Fruit fly (Drosophila melanogaster) whole organism, adult: Measurements from ENCODE around the gene CG12948.
A peak's percentile ranks its signal among the peaks of the same experiment; 100 is the strongest.

Source experiments
- CG11617 ChIP-seq: fragments of 200-800 bp; sonication (Bioruptor generic); optimal IDR thresholded peaks from 2 replicates; lab custom pipeline; 2017; ENCODE audit warnings: mild to moderate bottlenecking, missing biosample characterization, missing genetic modification reagents, missing genetic modification characterization
- CG12768 ChIP-seq: fragments of 200-800 bp; sonication (Bioruptor generic); optimal IDR thresholded peaks from 2 replicates; lab custom pipeline; 2017; ENCODE audit warnings: missing biosample characterization, missing genetic modification characterization, mild to moderate bottlenecking, moderate library complexity, missing genetic modification reagents
- CG14711 ChIP-seq: fragments of 200-800 bp; sonication (Bioruptor generic); optimal IDR thresholded peaks from 2 replicates; lab custom pipeline; 2018; ENCODE audit warnings: missing biosample characterization, mild to moderate bottlenecking, missing genetic modification characterization, moderate library complexity
- CG1620 ChIP-seq: fragments of 200-800 bp; sonication (Bioruptor generic); optimal IDR thresholded peaks from 2 replicates; lab custom pipeline; 2016; ENCODE audit warnings: missing biosample characterization, missing genetic modification characterization
- CG33017 ChIP-seq: fragments of 200-800 bp; sonication (Bioruptor generic); optimal IDR thresholded peaks from 2 replicates; lab custom pipeline; 2018; ENCODE audit warnings: missing biosample characterization, mild to moderate bottlenecking, missing genetic modification characterization, moderate library complexity
- CG5204 ChIP-seq: fragments of 200-800 bp; sonication (Bioruptor generic); optimal IDR thresholded peaks from 2 replicates; lab custom pipeline; 2016; ENCODE audit warnings: missing biosample characterization, missing genetic modification characterization
- CG7045 ChIP-seq: fragments of 200-800 bp; sonication (Bioruptor generic); optimal IDR thresholded peaks from 2 replicates; lab custom pipeline; 2017; ENCODE audit warnings: missing biosample characterization, mild to moderate bottlenecking, missing genetic modification characterization
- CG7101 ChIP-seq: fragments of 200-800 bp; sonication (Bioruptor generic); optimal IDR thresholded peaks from 2 replicates; lab custom pipeline; 2018; ENCODE audit warnings: missing biosample characterization, mild to moderate bottlenecking, missing genetic modification characterization, moderate library complexity
- Clk ChIP-seq: fragments of 200-800 bp; sonication (Bioruptor generic); optimal IDR thresholded peaks from 2 replicates; lab custom pipeline; 2017; ENCODE audit warnings: missing biosample characterization, missing genetic modification characterization
- Crg-1 ChIP-seq: fragments of 200-800 bp; sonication (Bioruptor generic); optimal IDR thresholded peaks from 2 replicates; lab custom pipeline; 2016; ENCODE audit warnings: missing biosample characterization, missing genetic modification characterization
- Hr96 ChIP-seq: fragments of 200-800 bp; sonication (Bioruptor generic); optimal IDR thresholded peaks from 2 replicates; lab custom pipeline; 2016; ENCODE audit warnings: missing biosample characterization, missing genetic modification characterization
- Mnt ChIP-seq: fragments of 200-800 bp; sonication (Bioruptor generic); optimal IDR thresholded peaks from 2 replicates; lab custom pipeline; 2016; ENCODE audit warnings: missing biosample characterization, mild to moderate bottlenecking, missing genetic modification characterization
- bab1 ChIP-seq: fragments of 200-800 bp; sonication (Bioruptor generic); optimal IDR thresholded peaks from 3 replicates; lab custom pipeline; 2019; ENCODE audit warnings: missing biosample characterization, mild to moderate bottlenecking, missing genetic modification characterization, moderate library complexity
- cic ChIP-seq: fragments of 200-800 bp; sonication (Bioruptor generic); optimal IDR thresholded peaks from 2 replicates; lab custom pipeline; 2017; ENCODE audit warnings: missing biosample characterization, mild to moderate bottlenecking, missing genetic modification characterization, moderate library complexity
- cnc ChIP-seq, 2 experiments: fragments of >200 bp; optimal IDR thresholded peaks; 2 replicates each; lab custom pipeline; 2017
- kay ChIP-seq: fragments of 200-800 bp; sonication (Bioruptor generic); peaks from one replicate; lab custom pipeline; 2016; ENCODE audit warnings: missing biosample characterization, missing genetic modification characterization, borderline replicate concordance
- ovo ChIP-seq: fragments of 200-800 bp; sonication (Bioruptor generic); optimal IDR thresholded peaks from 2 replicates; lab custom pipeline; 2016; ENCODE audit warnings: missing biosample characterization, missing genetic modification characterization
- pad ChIP-seq: fragments of 200-800 bp; sonication (Bioruptor generic); optimal IDR thresholded peaks from 3 replicates; lab custom pipeline; 2017; ENCODE audit warnings: missing biosample characterization, missing genetic modification characterization, mild to moderate bottlenecking, moderate library complexity, missing genetic modification reagents
- tj ChIP-seq: fragments of 200-800 bp; sonication (Bioruptor generic); optimal IDR thresholded peaks from 3 replicates; lab custom pipeline; 2017; ENCODE audit warnings: missing biosample characterization, mild to moderate bottlenecking, missing genetic modification characterization, moderate library complexity
- toe ChIP-seq: fragments of 200-800 bp; sonication (Bioruptor generic); optimal IDR thresholded peaks from 2 replicates; lab custom pipeline; 2016; ENCODE audit warnings: missing biosample characterization, missing genetic modification characterization

The CG12948 gene

dm6 chr3R:9710886-9711285 is 36.7 kb downstream of the CG12948 start, which contains the start of the genes trbd and dmt:
Gene trbd, minus strand, starts transcription at chr3R:9711037.
Gene dmt, plus strand, starts transcription at chr3R:9711142.
- no peak for TF ChIP-seq CG5204 (GFP tag; lab: Kevin White, UChicago)
- TF ChIP-seq Hr96 (GFP tag; lab: Kevin White, UChicago), result no peak
- TF ChIP-seq cic (GFP tag; lab: Kevin White, UChicago), result peak; percentile 4
- no peak for TF ChIP-seq CG7045 (GFP tag; lab: Kevin White, UChicago)
- no peak for TF ChIP-seq kay (GFP tag; lab: Kevin White, UChicago)
- TF ChIP-seq Clk (GFP tag; lab: Kevin White, UChicago), result peak; percentile 67
- TF ChIP-seq Mnt (GFP tag; lab: Kevin White, UChicago), result peak; percentile 74
- peak; percentile 58 for TF ChIP-seq ovo (GFP tag; lab: Kevin White, UChicago)
- TF ChIP-seq CG33017 (tag; lab: Kevin White, UChicago), result no peak
- TF ChIP-seq toe (GFP tag; lab: Kevin White, UChicago), result no peak
- peak; percentile 68 for TF ChIP-seq CG7101 (tag; lab: Kevin White, UChicago)
- TF ChIP-seq Crg-1 (GFP tag; lab: Kevin White, UChicago), result peak; percentile 70
- TF ChIP-seq cnc (optimal IDR thresholded peaks at IDR 0.05; lab: Kevin White, UChicago), result no peak
- peak; percentile 76 for TF ChIP-seq bab1 (GFP tag; lab: Kevin White, UChicago)
- TF ChIP-seq pad (GFP tag; lab: Kevin White, UChicago), result peak; percentile 65
- peak; percentile 26 for TF ChIP-seq CG11617 (GFP tag; lab: Kevin White, UChicago)
- TF ChIP-seq tj (GFP tag; lab: Kevin White, UChicago), result peak; percentile 16
- peak; percentile 81 for TF ChIP-seq CG1620 (GFP tag; lab: Kevin White, UChicago)
- TF ChIP-seq CG12768 (GFP tag; lab: Kevin White, UChicago), result peak; percentile 14
- no peak for TF ChIP-seq CG14711 (tag; lab: Kevin White, UChicago)

DNA sequence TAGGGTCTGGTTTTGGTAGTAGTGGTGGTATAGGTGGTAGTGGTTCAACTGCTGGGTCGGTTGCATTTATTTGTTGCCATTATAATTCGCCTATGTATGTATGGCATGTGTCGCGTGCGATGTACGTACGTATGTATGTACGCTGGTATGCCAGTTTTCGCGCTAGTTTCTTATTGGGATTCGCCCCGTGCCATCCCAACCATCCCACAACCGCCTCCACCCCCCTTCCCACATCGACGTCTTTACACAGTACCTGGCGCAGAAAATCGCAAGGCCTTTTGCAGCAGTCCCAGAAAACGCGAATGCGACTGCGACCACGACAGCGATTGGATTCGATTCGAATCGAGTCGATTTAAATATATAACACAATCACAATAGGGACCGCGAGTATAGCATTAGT is 37.3 kb downstream of the CG12948 start:
- TF ChIP-seq CG1620 (GFP tag; lab: Kevin White, UChicago) (no peak), tj (GFP tag; lab: Kevin White, UChicago) (no peak), Mnt (GFP tag; lab: Kevin White, UChicago) (peak; percentile 62), CG11617 (GFP tag; lab: Kevin White, UChicago) (peak; percentile 15), ovo (GFP tag; lab: Kevin White, UChicago) (no peak)

dm6 chr3R:9705008-9705628 is 42.4 kb downstream of the CG12948 start, which contains the start of gene Unc-115a:
Gene Unc-115a, minus strand, starts transcription at chr3R:9705417.
- TF ChIP-seq Clk (GFP tag; lab: Kevin White, UChicago) (no peak), tj (GFP tag; lab: Kevin White, UChicago) (peak; percentile 50), CG33017 (tag; lab: Kevin White, UChicago) (peak; percentile 31), CG1620 (GFP tag; lab: Kevin White, UChicago) (peak; percentile 64), bab1 (GFP tag; lab: Kevin White, UChicago) (peak; percentile 59), Mnt (GFP tag; lab: Kevin White, UChicago) (peak; percentile 87), Hr96 (GFP tag; lab: Kevin White, UChicago) (no peak), CG7045 (GFP tag; lab: Kevin White, UChicago) (no peak), ovo (GFP tag; lab: Kevin White, UChicago) (peak; percentile 49), CG14711 (tag; lab: Kevin White, UChicago) (no peak), toe (GFP tag; lab: Kevin White, UChicago) (no peak), CG11617 (GFP tag; lab: Kevin White, UChicago) (peak; percentile 68), cic (GFP tag; lab: Kevin White, UChicago) (peak; percentile 37), cnc (optimal IDR thresholded peaks at IDR 0.05; lab: Kevin White, UChicago) (no peak), CG7101 (tag; lab: Kevin White, UChicago) (peak; percentile 18), CG12768 (GFP tag; lab: Kevin White, UChicago) (peak; percentile 33), CG5204 (GFP tag; lab: Kevin White, UChicago) (no peak), pad (GFP tag; lab: Kevin White, UChicago) (no peak), Crg-1 (GFP tag; lab: Kevin White, UChicago) (peak; percentile 46), kay (GFP tag; lab: Kevin White, UChicago) (no peak)

DNA sequence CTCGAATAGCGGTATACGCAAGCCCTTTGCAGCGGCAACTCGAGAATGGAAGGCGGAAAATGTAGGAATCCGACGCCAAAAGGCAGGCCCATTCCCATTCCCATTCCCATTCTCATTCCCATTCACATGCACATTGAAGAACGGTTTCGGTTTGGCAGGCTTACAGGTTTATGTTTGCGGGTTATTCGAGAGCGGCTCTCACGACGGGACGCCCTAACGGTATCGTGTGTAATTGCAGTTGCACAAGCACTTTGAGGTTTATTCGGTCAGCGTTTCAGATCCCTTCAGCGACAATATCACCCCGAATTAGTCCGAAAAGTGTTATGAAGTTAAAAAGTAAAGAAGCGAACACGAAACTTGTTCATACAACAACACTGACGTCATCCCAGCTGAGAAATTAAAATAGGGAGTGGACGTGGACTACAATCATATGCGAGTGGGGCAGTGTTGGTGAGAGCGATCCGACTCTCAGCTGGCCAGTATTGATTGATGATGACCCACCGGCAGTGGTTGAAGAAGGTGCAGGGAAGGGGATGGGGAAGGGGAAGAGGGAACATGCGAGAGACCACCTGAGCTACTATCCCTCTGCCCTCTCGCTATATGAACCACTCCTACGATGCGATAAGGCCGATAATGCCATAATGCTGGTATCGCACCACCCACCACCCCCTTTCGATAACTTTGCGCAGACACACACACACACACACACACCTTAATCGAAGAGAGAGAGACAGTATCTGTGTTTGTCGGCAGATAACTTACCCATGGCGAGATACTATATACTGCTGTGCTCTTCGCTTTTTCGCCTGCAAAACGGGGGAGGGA is 43.1 kb downstream of the CG12948 start:
- TF ChIP-seq toe (GFP tag; lab: Kevin White, UChicago) (peak; percentile 39), ovo (GFP tag; lab: Kevin White, UChicago) (peak; percentile 96), pad (GFP tag; lab: Kevin White, UChicago) (peak; percentile 91), CG1620 (GFP tag; lab: Kevin White, UChicago) (no peak), CG12768 (GFP tag; lab: Kevin White, UChicago) (peak; percentile 52), cnc (optimal IDR thresholded peaks at IDR 0.05; lab: Kevin White, UChicago) (no peak), tj (GFP tag; lab: Kevin White, UChicago) (peak; percentile 42), Mnt (GFP tag; lab: Kevin White, UChicago) (peak; percentile 64), cic (GFP tag; lab: Kevin White, UChicago) (peak; percentile 97), Clk (GFP tag; lab: Kevin White, UChicago) (peak; percentile 31), kay (GFP tag; lab: Kevin White, UChicago) (no peak), Crg-1 (GFP tag; lab: Kevin White, UChicago) (peak; percentile 46), CG14711 (tag; lab: Kevin White, UChicago) (no peak), CG7101 (tag; lab: Kevin White, UChicago) (peak; percentile 10), CG5204 (GFP tag; lab: Kevin White, UChicago) (no peak), CG33017 (tag; lab: Kevin White, UChicago) (no peak), CG7045 (GFP tag; lab: Kevin White, UChicago) (peak; percentile 51), CG11617 (GFP tag; lab: Kevin White, UChicago) (no peak), Hr96 (GFP tag; lab: Kevin White, UChicago) (peak; percentile 37)
